Fruit fly (Drosophila melanogaster): ENCODE data around the gene tkv.

tkv gene

dm6 chr2L:5256036-5256846 lies 14.9 kb downstream of the tkv start (continued):
- TF ChIP-seq D (optimal IDR thresholded peaks at IDR 0.05), result no peak
- TF ChIP-seq D (GFP tag; optimal IDR thresholded peaks at IDR 0.05), result peak; percentile 61
- TF ChIP-seq mld (GFP tag; IDR thresholded peaks at IDR 0.05; ENCODE audit: partially characterized antibody), result no peak
- TF ChIP-seq CG18011 (GFP tag; optimal IDR thresholded peaks at IDR 0.05), result no peak
- no peak for TF ChIP-seq toy (GFP tag; IDR thresholded peaks at IDR 0.05)
- peak; percentile 66 for TF ChIP-seq dmrt11E (tag; optimal IDR thresholded peaks at IDR 0.05)
- TF ChIP-seq CG14710 (tag; optimal IDR thresholded peaks at IDR 0.05), result peak; percentile 65
- no peak for TF ChIP-seq gro (GFP tag; optimal IDR thresholded peaks at IDR 0.05)
- peak; percentile 29; the same call in 1 of the 2 replicates for TF ChIP-seq CG14441 (GFP tag; IDR thresholded peaks at IDR 0.05)
- no peak for TF ChIP-seq Fer3 (tag; optimal IDR thresholded peaks at IDR 0.05)
- no peak for TF ChIP-seq scrt (GFP tag; optimal IDR thresholded peaks at IDR 0.05)
- no peak for TF ChIP-seq dan (GFP tag; IDR thresholded peaks at IDR 0.05)
- TF ChIP-seq CG16813 (GFP tag; IDR thresholded peaks at IDR 0.05; ENCODE audit: partially characterized antibody), result no peak
- no peak for TF ChIP-seq tin (GFP tag; optimal IDR thresholded peaks at IDR 0.05)
- peak; percentile 53; the same call in 1 of the 2 replicates for TF ChIP-seq CG1024 (GFP tag; IDR thresholded peaks at IDR 0.05)
- TF ChIP-seq so (GFP tag; IDR thresholded peaks at IDR 0.05), result peak; percentile 69; the same call in 2 of the 3 replicates
- TF ChIP-seq CG10462 (GFP tag; optimal IDR thresholded peaks at IDR 0.05), result peak; percentile 14
- TF ChIP-seq CG33213 (GFP tag; optimal IDR thresholded peaks at IDR 0.05), result peak; percentile 21
- peak; percentile 65 for TF ChIP-seq exex (tag; optimal IDR thresholded peaks at IDR 0.05)
- no peak for TF ChIP-seq Jarid2 (GFP tag; optimal IDR thresholded peaks at IDR 0.05)
- TF ChIP-seq fd3F (GFP tag; optimal IDR thresholded peaks at IDR 0.05), result no peak
- TF ChIP-seq CrebB (tag; optimal IDR thresholded peaks at IDR 0.05), result peak; percentile 33
- TF ChIP-seq odd (GFP tag; optimal IDR thresholded peaks at IDR 0.05), result peak; percentile 25
- TF ChIP-seq sqz (GFP tag; optimal IDR thresholded peaks at IDR 0.05), result peak; percentile 59
- TF ChIP-seq HmgZ (tag; optimal IDR thresholded peaks at IDR 0.05), result no peak
- TF ChIP-seq ara (GFP tag; IDR thresholded peaks at IDR 0.05), result peak; percentile 72; the same call in 1 of the 2 replicates
- TF ChIP-seq Hsf (GFP tag; optimal IDR thresholded peaks at IDR 0.05), result peak; percentile 27
- TF ChIP-seq CG12942 (GFP tag; optimal IDR thresholded peaks at IDR 0.05), result peak; percentile 17
- no peak for TF ChIP-seq CG34224 (GFP tag; IDR thresholded peaks at IDR 0.05; ENCODE audit: partially characterized antibody)
- TF ChIP-seq CG33557 (GFP tag; optimal IDR thresholded peaks at IDR 0.05), result peak; percentile 90
- TF ChIP-seq croc (GFP tag; conservative IDR thresholded peaks at IDR 0.05), result no peak; the same call in 2 of the 3 replicates
- TF ChIP-seq CG11456 (GFP tag; IDR thresholded peaks at IDR 0.05), result no peak
- peak; percentile 51 for TF ChIP-seq TFAM (GFP tag; optimal IDR thresholded peaks at IDR 0.05)
- no peak for TF ChIP-seq sna (GFP tag; IDR thresholded peaks at IDR 0.05; ENCODE audit: partially characterized antibody)
- peak; percentile 47 for TF ChIP-seq CG7987 (GFP tag; optimal IDR thresholded peaks at IDR 0.05)
- TF ChIP-seq bbx (GFP tag; IDR thresholded peaks at IDR 0.05; ENCODE audit: partially characterized antibody), result no peak
- TF ChIP-seq Taf1 (GFP tag; IDR thresholded peaks at IDR 0.05), result no peak
- peak; percentile 4 for TF ChIP-seq CG13775 (GFP tag; optimal IDR thresholded peaks at IDR 0.05)
- TF ChIP-seq fu2 (GFP tag; optimal IDR thresholded peaks at IDR 0.05), result no peak
- peak; percentile 17; the same call in 1 of the 2 replicates for TF ChIP-seq CG14014 (GFP tag; IDR thresholded peaks at IDR 0.05)
- peak; percentile 64 for TF ChIP-seq CG11504 (tag; optimal IDR thresholded peaks at IDR 0.05)
- TF ChIP-seq CG1603 (tag; optimal IDR thresholded peaks at IDR 0.05), result peak; percentile 69
- TF ChIP-seq CG12155 (GFP tag; optimal IDR thresholded peaks at IDR 0.05), result no peak
- no peak for TF ChIP-seq Hey (tag; optimal IDR thresholded peaks at IDR 0.05)
- TF ChIP-seq CG10321 (GFP tag; IDR thresholded peaks at IDR 0.05), result 0 out of 2 replicates have a peak, but pooled peaks have one; percentile 16
- 0 out of 3 replicates have a peak, but pooled peaks have one; percentile 38 for TF ChIP-seq ken (GFP tag; IDR thresholded peaks at IDR 0.05)
- 0 out of 3 replicates have a peak, but pooled peaks have one; percentile 49 for TF ChIP-seq ase (GFP tag; IDR thresholded peaks at IDR 0.05)
- peak; percentile 7; the same call in 1 of the 3 replicates for TF ChIP-seq vnd (GFP tag; IDR thresholded peaks at IDR 0.05; ENCODE audit: partially characterized antibody)
